Worm (Caenorhabditis elegans): ENCODE data around the gene twk-24.

The twk-24 gene

DNA sequence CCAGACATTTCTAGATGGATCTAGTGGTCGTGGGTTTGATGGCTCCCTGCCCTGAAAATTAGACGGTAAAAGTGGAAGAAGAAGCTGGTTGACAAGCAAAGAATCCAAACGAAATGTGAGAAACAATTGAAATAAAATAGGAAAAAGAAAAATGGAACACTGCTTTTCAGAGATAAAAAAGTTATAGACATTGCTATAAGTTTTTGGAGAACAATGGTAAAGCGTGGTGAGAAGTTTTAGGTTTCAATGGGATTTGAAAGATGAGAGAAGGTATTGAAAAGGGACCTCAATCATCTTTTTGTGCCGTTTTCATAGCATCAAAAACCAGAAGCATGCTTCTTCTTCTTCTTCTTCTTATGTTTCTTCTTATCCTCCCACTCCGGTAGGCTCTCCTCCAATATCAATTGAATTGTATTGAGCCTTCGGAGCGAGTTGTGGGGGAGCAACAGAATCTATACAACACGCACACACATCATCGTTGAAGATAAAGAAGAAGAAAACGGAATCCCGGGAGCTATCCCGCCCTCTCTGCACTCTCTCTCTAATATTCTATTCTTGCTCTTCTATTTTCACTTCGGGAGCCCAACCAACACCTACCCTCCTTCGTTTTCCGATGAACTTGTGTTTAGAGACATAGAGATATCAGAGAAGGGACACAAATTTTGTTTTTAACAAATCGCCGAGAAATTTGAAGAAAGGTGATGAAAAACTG lies 34.7 kb downstream of the twk-24 start, which contains the start of gene myo-3:
Gene myo-3 (minus strand): TSS at position 51 of the 712 bp plus-strand sequence.
- TF ChIP-seq unc-120 (tag; optimal IDR thresholded peaks at IDR 0.05; ENCODE audit: poor library complexity, severe bottlenecking) (peak; percentile 79), nhr-12 (tag; optimal IDR thresholded peaks at IDR 0.05) (no peak), mep-1 (tag; optimal IDR thresholded peaks at IDR 0.05) (no peak), hlh-1 (tag; optimal IDR thresholded peaks at IDR 0.05) (peak; percentile 67)

DNA sequence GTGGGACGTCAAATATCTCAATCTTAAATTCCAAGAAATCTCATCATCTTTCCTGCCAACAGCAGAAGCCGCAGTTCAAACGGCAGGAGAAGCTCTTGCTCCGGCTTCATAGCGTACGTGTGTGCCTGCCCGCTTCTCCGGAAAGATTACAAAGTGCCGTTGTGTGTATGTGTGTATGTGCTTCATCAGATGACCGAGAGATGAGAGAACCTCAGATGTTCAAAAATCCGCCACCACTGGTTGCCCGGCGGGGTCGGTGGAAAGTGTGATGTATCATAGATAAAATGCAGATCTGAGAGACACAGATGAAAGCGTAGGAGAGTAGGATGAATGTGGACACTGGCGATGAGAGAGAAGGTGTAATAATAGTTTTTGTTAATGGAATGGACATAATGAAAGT lies 35.7 kb downstream of the twk-24 start:
- TF ChIP-seq elt-1 (tag; optimal IDR thresholded peaks at IDR 0.05; ENCODE audit: borderline replicate concordance, insufficient read depth) (no peak), hlh-1 (tag; optimal IDR thresholded peaks at IDR 0.05) (peak; percentile 82), unc-62 (GFP tag; optimal IDR thresholded peaks at IDR 0.05) (peak; percentile 36), unc-120 (tag; optimal IDR thresholded peaks at IDR 0.05; ENCODE audit: poor library complexity, severe bottlenecking) (peak; percentile 75)
